Worm (Caenorhabditis elegans) whole organism, early embryonic: ENCODE results near the gene sds-22.

Experiments
- ama-1 ChIP-seq: fragments of 150-350 bp; optimal IDR thresholded peaks from 2 replicates; lab custom pipeline; 2014
- ceh-13 ChIP-seq: fragments of 200-800 bp; sonication (Bioruptor generic); optimal IDR thresholded peaks from 2 replicates; lab custom pipeline; 2018; ENCODE audit warnings: mild to moderate bottlenecking, missing genetic modification characterization, missing compliant biosample characterization
- flt-1 ChIP-seq: fragments of 200-800 bp; sonication (Bioruptor generic); IDR thresholded peaks from 2 replicates; pipeline ENCODE4 v1.3.6; 2022; ENCODE audit warnings: missing genetic modification characterization, missing compliant biosample characterization
- tbx-37 ChIP-seq: fragments of 200-800 bp; sonication (Bioruptor generic); conservative IDR thresholded peaks from 2 replicates; pipeline ENCODE4 v1.3.6; 2022; ENCODE audit warnings: missing genetic modification reagents, missing genetic modification characterization, missing compliant biosample characterization

DNA sequence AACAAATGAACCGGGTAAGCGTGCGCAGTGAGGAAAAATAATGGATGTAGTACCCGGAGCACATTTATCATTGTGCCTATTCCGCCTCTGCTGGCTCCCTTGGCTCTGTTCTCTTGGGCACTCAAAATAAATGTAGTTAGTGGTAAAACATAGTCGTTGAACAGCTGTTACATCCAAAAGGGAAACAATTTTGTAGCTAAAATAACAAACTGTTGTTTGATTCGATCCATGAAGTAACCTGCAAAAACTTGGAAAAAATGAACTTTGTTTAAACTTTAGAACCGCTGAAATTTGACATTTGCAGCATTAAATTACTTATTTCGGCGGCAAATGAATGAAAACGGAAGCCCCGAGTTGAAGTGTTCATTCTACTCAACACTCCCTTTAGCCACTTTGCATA is 35.4 kb downstream of the sds-22 start:
- no peak for TF ChIP-seq tbx-37 (GFP tag; lab: Robert Waterston, UW)
- TF ChIP-seq ceh-13 (GFP tag; lab: Kevin White, UChicago), result no peak
- no peak for TF ChIP-seq ama-1 (lab: Kevin White, UChicago)
- no peak for TF ChIP-seq flt-1 (GFP tag; lab: Robert Waterston, UW)
